Worm (Caenorhabditis elegans): ENCODE data around the gene cec-7.

DNA sequence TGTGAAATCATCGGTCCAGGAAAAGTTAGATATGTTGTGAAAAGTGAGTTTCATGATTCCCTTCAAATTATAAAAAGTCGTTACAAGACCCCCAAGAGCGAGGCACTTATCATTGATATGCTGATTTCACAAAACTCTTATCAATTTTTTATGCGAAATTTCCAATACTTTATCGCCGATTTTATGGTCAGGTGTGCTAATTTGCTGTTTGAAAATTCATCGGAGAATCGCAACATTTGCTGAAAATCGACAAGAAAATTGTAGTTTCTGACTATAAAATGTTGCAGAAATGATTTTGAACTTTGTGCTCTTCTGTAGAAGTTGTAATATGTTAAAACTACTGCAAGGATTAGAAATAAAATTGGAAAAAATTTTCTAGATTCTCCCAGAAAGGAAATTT is 45.7 kb downstream of the cec-7 start:
- no peak for TF ChIP-seq Y79H2A.3 (GFP tag; conservative IDR thresholded peaks at IDR 0.05)
- no peak for TF ChIP-seq F10E7.11 (tag; optimal IDR thresholded peaks at IDR 0.05)
- TF ChIP-seq ztf-3 (GFP tag; optimal IDR thresholded peaks at IDR 0.05) = no peak
- TF ChIP-seq pha-4 (tag; optimal IDR thresholded peaks at IDR 0.05) = no peak
- TF ChIP-seq hmg-20 (GFP tag; IDR thresholded peaks at IDR 0.05) = no peak
